Fruit fly (Drosophila melanogaster): ENCODE data around the gene CG14073.

DNA sequence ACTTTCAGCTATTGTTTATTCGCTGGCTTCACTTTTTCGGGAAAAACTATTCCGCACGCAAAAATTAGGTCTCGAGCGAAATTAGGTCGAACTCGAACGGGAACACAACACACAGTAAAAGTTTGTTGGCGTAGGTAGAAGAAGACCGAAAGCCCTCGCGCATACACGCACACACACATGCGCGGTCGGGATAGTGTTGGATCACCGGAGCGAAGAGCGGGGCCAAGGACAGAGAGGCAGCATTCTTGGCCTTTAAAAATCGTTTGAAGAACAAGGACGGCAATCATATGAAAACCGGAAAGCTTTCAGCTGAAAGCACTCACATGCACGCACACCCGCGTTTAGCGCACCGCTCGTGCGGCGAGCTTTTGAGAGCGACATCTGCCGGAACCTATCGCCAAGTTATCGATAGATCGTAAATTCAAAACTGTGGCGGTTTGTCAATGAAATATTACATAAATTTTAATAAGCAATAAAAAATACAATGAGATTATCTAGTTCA is 19.2 kb downstream of the CG14073 start, which contains the start of gene ftz-f1:
- peak; percentile 11; the same call in 1 of the 2 replicates for TF ChIP-seq CG32767 (GFP tag; IDR thresholded peaks at IDR 0.05)
- TF ChIP-seq eve (GFP tag; optimal IDR thresholded peaks at IDR 0.05) = no peak
- TF ChIP-seq CG9797 (GFP tag; optimal IDR thresholded peaks at IDR 0.05) = peak; percentile 16

All from whole organism, embryonic.